Worm (Caenorhabditis elegans): ENCODE data around the gene K06B4.15.

DNA sequence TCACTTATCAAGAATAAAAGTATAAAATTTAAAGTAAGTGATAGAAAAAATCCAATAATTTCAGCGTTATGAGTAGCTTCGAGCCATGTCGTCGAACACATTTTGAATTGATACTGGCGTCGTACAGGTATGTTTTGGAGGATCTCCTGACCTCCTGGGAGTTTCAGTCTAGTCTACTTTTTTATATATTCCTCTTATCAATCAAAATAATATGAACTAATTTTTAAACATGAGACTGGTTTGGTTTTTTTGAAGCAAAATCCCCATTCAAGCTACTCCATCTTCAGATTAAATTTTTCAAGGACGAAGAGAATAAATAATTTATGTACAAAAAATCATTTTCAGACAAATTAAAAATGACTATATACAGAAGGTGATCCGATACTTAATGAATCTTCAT, 41.7 kb downstream of the K06B4.15 start, which contains the start of gene str-101:
- TF ChIP-seq sem-4 (tag; optimal IDR thresholded peaks at IDR 0.05), result no peak
- no peak for TF ChIP-seq alr-1 (tag; optimal IDR thresholded peaks at IDR 0.05)
- no peak for TF ChIP-seq elt-3 (tag; optimal IDR thresholded peaks at IDR 0.05)
- no peak for TF ChIP-seq unc-62 (GFP tag; optimal IDR thresholded peaks at IDR 0.05)
- TF ChIP-seq fos-1 (tag; optimal IDR thresholded peaks at IDR 0.05), result no peak
- no peak for TF ChIP-seq ceh-82 (tag; optimal IDR thresholded peaks at IDR 0.05)
- TF ChIP-seq aly-2 (tag; optimal IDR thresholded peaks at IDR 0.05), result no peak
- TF ChIP-seq nhr-25 (tag; optimal IDR thresholded peaks at IDR 0.05), result no peak
- TF ChIP-seq nhr-6 (tag; optimal IDR thresholded peaks at IDR 0.05), result no peak
- TF ChIP-seq unc-55 (GFP tag; optimal IDR thresholded peaks at IDR 0.05), result no peak

Data from whole organism, L2 larva.